Worm (Caenorhabditis elegans): ENCODE measurements around the gene F18A11.5.
"Not testable (repeated sequence)": the region's sequence is repeated elsewhere in the genome, so short reads cannot be mapped to it uniquely, and the experiment has no call there.

DNA sequence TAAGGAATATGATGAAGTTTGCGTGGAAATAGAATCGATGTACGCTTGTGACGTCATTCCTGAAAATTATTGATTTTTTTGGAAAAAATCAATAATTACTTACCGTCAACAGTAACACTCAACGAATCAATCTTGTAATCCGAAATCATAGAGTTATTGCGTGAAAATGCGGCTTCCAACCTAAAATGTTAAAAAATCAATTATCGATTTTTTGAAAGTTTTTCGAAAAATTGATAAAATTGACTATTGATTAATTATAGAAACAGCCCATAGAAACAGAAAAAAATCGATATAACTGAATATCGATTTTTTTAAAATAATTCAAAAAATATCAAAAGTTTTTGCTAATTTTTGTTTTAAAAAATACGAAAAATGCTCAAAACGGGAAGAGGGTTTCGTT, 33.0 kb upstream of the F18A11.5 start, which contains the start of gene F42G4.7:
- TF ChIP-seq ama-1 (optimal IDR thresholded peaks at IDR 0.05); dpl-1 (GFP tag; optimal IDR thresholded peaks at IDR 0.05); zag-1 (tag; optimal IDR thresholded peaks at IDR 0.05); snu-23 (GFP tag; optimal IDR thresholded peaks at IDR 0.05); C16A3.4 (tag; optimal IDR thresholded peaks at IDR 0.05); unc-130 (tag; optimal IDR thresholded peaks at IDR 0.05); nhr-19 (GFP tag; conservative IDR thresholded peaks at IDR 0.05); ztf-4 (tag; optimal IDR thresholded peaks at IDR 0.05); egl-27 (tag; optimal IDR thresholded peaks at IDR 0.05); egl-13 (tag; optimal IDR thresholded peaks at IDR 0.05); nhr-12 (tag; optimal IDR thresholded peaks at IDR 0.05): not testable (repeated sequence)

Measured in whole organism, L1 larva.